Fruit fly (Drosophila melanogaster) whole organism, embryonic: ENCODE results near the gene CG17572.
A peak's percentile ranks its signal among the peaks of the same experiment; 100 is the strongest.

Experiments used
- Abd-B ChIP-seq: fragments of 200-800 bp; sonication (Bioruptor generic); optimal IDR thresholded peaks from 2 replicates; lab custom pipeline; 2018; ENCODE audit warnings: missing biosample characterization, mild to moderate bottlenecking, missing genetic modification characterization, moderate library complexity
- B-H1 ChIP-seq: fragments of 200-800 bp; sonication (Bioruptor generic); IDR thresholded peaks from 3 replicates; pipeline ENCODE4 v1.3.6; 2022; ENCODE audit warnings: missing biosample characterization, missing genetic modification characterization
- CG11456 ChIP-seq: fragments of 200-800 bp; sonication (Bioruptor generic); IDR thresholded peaks from 3 replicates; pipeline ENCODE4 v1.3.6; 2022; ENCODE audit warnings: missing biosample characterization, missing genetic modification characterization
- CG11560 ChIP-seq: fragments of 200-800 bp; sonication (Bioruptor generic); IDR thresholded peaks from 3 replicates; pipeline ENCODE4 v1.3.6; 2022; ENCODE audit warnings: missing biosample characterization, missing genetic modification characterization
- CG13624 ChIP-seq: fragments of 200-800 bp; sonication (Bioruptor generic); optimal IDR thresholded peaks from 2 replicates; lab custom pipeline; 2016; ENCODE audit warnings: missing biosample characterization, missing genetic modification characterization
- CG15269 ChIP-seq: fragments of 200-800 bp; sonication (Bioruptor generic); optimal IDR thresholded peaks from 2 replicates; lab custom pipeline; 2018; ENCODE audit warnings: missing biosample characterization, mild to moderate bottlenecking, missing genetic modification characterization, moderate library complexity
- CG1647 ChIP-seq: fragments of 200-800 bp; sonication (Bioruptor generic); optimal IDR thresholded peaks from 3 replicates; lab custom pipeline; 2016; ENCODE audit warnings: missing biosample characterization, missing genetic modification characterization
- CG17186 ChIP-seq: fragments of 200-800 bp; sonication (Bioruptor generic); optimal IDR thresholded peaks from 3 replicates; lab custom pipeline; 2017; ENCODE audit warnings: missing biosample characterization, missing genetic modification reagents, missing genetic modification characterization
- CG17361 ChIP-seq: fragments of 200-800 bp; sonication (Bioruptor generic); IDR thresholded peaks from 3 replicates; pipeline ENCODE4 v1.3.6; 2022; ENCODE audit warnings: missing biosample characterization, missing genetic modification characterization
- CG1792 ChIP-seq: fragments of 200-800 bp; sonication (Bioruptor generic); optimal IDR thresholded peaks from 2 replicates; lab custom pipeline; 2016; ENCODE audit warnings: missing biosample characterization, missing genetic modification characterization
- CG2120 ChIP-seq: fragments of 200-800 bp; sonication (Bioruptor generic); optimal IDR thresholded peaks from 3 replicates; lab custom pipeline; 2016; ENCODE audit warnings: missing biosample characterization, missing genetic modification characterization
- CG2199 ChIP-seq: fragments of 200-800 bp; sonication (Bioruptor generic); IDR thresholded peaks from 3 replicates; pipeline ENCODE4 v1.3.6; 2022; ENCODE audit warnings: missing biosample characterization, missing genetic modification characterization
- CG30431 ChIP-seq: fragments of 200-800 bp; sonication (Bioruptor generic); optimal IDR thresholded peaks from 2 replicates; lab custom pipeline; 2017; ENCODE audit warnings: missing biosample characterization, missing genetic modification characterization
- CG31441 ChIP-seq: fragments of 200-800 bp; sonication (Bioruptor generic); IDR thresholded peaks from 2 replicates; pipeline ENCODE4 v1.3.6; 2022; ENCODE audit warnings: missing biosample characterization, missing genetic modification characterization
- CG3847 ChIP-seq: fragments of 200-800 bp; sonication (Bioruptor generic); IDR thresholded peaks from 2 replicates; pipeline ENCODE4 v1.3.6; 2022; ENCODE audit warnings: missing biosample characterization, missing genetic modification characterization
- CG5245 ChIP-seq: fragments of 200-800 bp; sonication (Bioruptor generic); optimal IDR thresholded peaks from 3 replicates; lab custom pipeline; 2016; ENCODE audit warnings: missing biosample characterization, missing genetic modification characterization
- CG6175 ChIP-seq: fragments of 200-800 bp; sonication (Bioruptor generic); IDR thresholded peaks from 3 replicates; pipeline ENCODE4 v1.3.6; 2022; ENCODE audit warnings: missing biosample characterization, missing genetic modification characterization
- CG6854 ChIP-seq: fragments of 200-800 bp; sonication (Bioruptor generic); optimal IDR thresholded peaks from 3 replicates; lab custom pipeline; 2017; ENCODE audit warnings: missing biosample characterization, mild to moderate bottlenecking, missing genetic modification characterization
- CG7745 ChIP-seq: fragments of 200-800 bp; sonication (Bioruptor generic); optimal IDR thresholded peaks from 2 replicates; lab custom pipeline; 2018; ENCODE audit warnings: missing biosample characterization, mild to moderate bottlenecking, missing genetic modification characterization, moderate library complexity
- CG7963 ChIP-seq: fragments of 200-800 bp; sonication (Bioruptor generic); IDR thresholded peaks from 3 replicates; pipeline ENCODE4 v1.3.6; 2022; ENCODE audit warnings: missing biosample characterization, missing genetic modification characterization; ENCODE audit not compliant: partially characterized antibody
- D ChIP-seq, 2 experiments: fragments of 200-800 bp in 1 of 2; fragments of >200 bp in 1 of 2; sonication (Bioruptor generic) in 1 of 2; optimal IDR thresholded peaks; 2 replicates in 1 of 2; 3 replicates in 1 of 2; lab custom pipeline; 2017; ENCODE audit warnings: mild to moderate bottlenecking in 1 of 2, missing biosample characterization in 1 of 2, missing genetic modification characterization in 1 of 2, missing genetic modification reagents in 1 of 2
- Dfd ChIP-seq, 2 experiments: fragments of >200 bp; optimal IDR thresholded peaks; 2 replicates each; lab custom pipeline; 2017; ENCODE audit warnings: missing biosample characterization in 2 of 2, missing genetic modification characterization in 2 of 2
- Drgx ChIP-seq: fragments of 200-800 bp; sonication (Bioruptor generic); IDR thresholded peaks from 2 replicates; pipeline ENCODE4 v1.3.6; 2022; ENCODE audit warnings: missing biosample characterization, missing genetic modification characterization
- Hand ChIP-seq: fragments of 200-800 bp; sonication (Bioruptor generic); optimal IDR thresholded peaks from 2 replicates; lab custom pipeline; 2017; ENCODE audit warnings: mild to moderate bottlenecking, missing biosample characterization, missing genetic modification reagents, missing genetic modification characterization
- Hey ChIP-seq: fragments of 200-800 bp; sonication (Bioruptor generic); optimal IDR thresholded peaks from 3 replicates; lab custom pipeline; 2018; ENCODE audit warnings: missing biosample characterization, mild to moderate bottlenecking, missing genetic modification characterization
- Hr3 ChIP-seq: fragments of 200-800 bp; sonication (Bioruptor generic); optimal IDR thresholded peaks from 3 replicates; lab custom pipeline; 2016; ENCODE audit warnings: missing biosample characterization, missing genetic modification characterization
- Hr78 ChIP-seq, 2 experiments: fragments of 200-800 bp in 1 of 2; fragments of >200 bp in 1 of 2; sonication (Bioruptor generic) in 1 of 2; optimal IDR thresholded peaks; 2 replicates each; lab custom pipeline; 2017 to 2019; ENCODE audit warnings: missing biosample characterization in 2 of 2, missing genetic modification characterization in 2 of 2, mild to moderate bottlenecking in 1 of 2, moderate library complexity in 1 of 2
- Med ChIP-seq: fragments of 200-800 bp; sonication (Bioruptor generic); peaks from one replicate; lab custom pipeline; 2016; ENCODE audit warnings: missing biosample characterization, missing genetic modification characterization, mild to moderate bottlenecking, inconsistent platforms, moderate library complexity
- Meics ChIP-seq: fragments of 200-800 bp; sonication (Bioruptor generic); optimal IDR thresholded peaks from 2 replicates; lab custom pipeline; 2017; ENCODE audit warnings: missing biosample characterization, mild to moderate bottlenecking, missing genetic modification characterization
- Mrtf ChIP-seq: fragments of 200-800 bp; sonication (Bioruptor generic); IDR thresholded peaks from 3 replicates; pipeline ENCODE4 v1.3.6; 2022; ENCODE audit warnings: missing biosample characterization, missing genetic modification characterization
- Myb ChIP-seq: fragments of 200-800 bp; sonication (Bioruptor generic); optimal IDR thresholded peaks from 2 replicates; lab custom pipeline; 2016; ENCODE audit warnings: missing biosample characterization, missing genetic modification characterization
- NfI ChIP-seq: fragments of 200-800 bp; sonication (Bioruptor generic); optimal IDR thresholded peaks from 3 replicates; lab custom pipeline; 2018; ENCODE audit warnings: missing biosample characterization, mild to moderate bottlenecking, missing genetic modification characterization, moderate library complexity
- Sox102F ChIP-seq: fragments of 200-800 bp; sonication (Bioruptor generic); optimal IDR thresholded peaks from 2 replicates; lab custom pipeline; 2018; ENCODE audit warnings: missing biosample characterization, mild to moderate bottlenecking, missing genetic modification characterization, moderate library complexity
- Ssrp ChIP-seq: fragments of 200-800 bp; sonication (Bioruptor generic); optimal IDR thresholded peaks from 2 replicates; lab custom pipeline; 2018; ENCODE audit warnings: missing biosample characterization, mild to moderate bottlenecking, missing genetic modification characterization, moderate library complexity
- ase ChIP-seq: fragments of 200-800 bp; sonication (Bioruptor generic); IDR thresholded peaks from 3 replicates; pipeline ENCODE4 v1.3.6; 2022; ENCODE audit warnings: missing biosample characterization, missing genetic modification characterization
- bcd ChIP-seq: fragments of 200-800 bp; sonication (Bioruptor generic); optimal IDR thresholded peaks from 2 replicates; lab custom pipeline; 2017; ENCODE audit warnings: missing biosample characterization, mild to moderate bottlenecking, missing genetic modification characterization
- corto ChIP-seq: fragments of 200-800 bp; sonication (Bioruptor generic); optimal IDR thresholded peaks from 2 replicates; lab custom pipeline; 2016; ENCODE audit warnings: missing biosample characterization, mild to moderate bottlenecking, missing genetic modification characterization, moderate library complexity
- esg ChIP-seq: fragments of 200-800 bp; sonication (Bioruptor generic); conservative IDR thresholded peaks from 2 replicates; pipeline ENCODE4 v1.3.6; 2022; ENCODE audit warnings: missing biosample characterization, missing genetic modification characterization
- hth ChIP-seq: fragments of >200 bp; optimal IDR thresholded peaks from 2 replicates; lab custom pipeline; 2017; ENCODE audit warnings: inconsistent platforms
- ind ChIP-seq: fragments of 200-800 bp; sonication (Bioruptor generic); optimal IDR thresholded peaks from 3 replicates; lab custom pipeline; 2016; ENCODE audit warnings: missing biosample characterization, missing genetic modification characterization
- ken ChIP-seq: fragments of 200-800 bp; sonication (Bioruptor generic); IDR thresholded peaks from 3 replicates; pipeline ENCODE4 v1.3.6; 2022; ENCODE audit warnings: missing biosample characterization, missing genetic modification characterization
- mam ChIP-seq: fragments of 200-800 bp; sonication (Bioruptor generic); optimal IDR thresholded peaks from 3 replicates; lab custom pipeline; 2016; ENCODE audit warnings: missing biosample characterization, missing genetic modification characterization
- oc ChIP-seq: fragments of 200-800 bp; sonication (Bioruptor generic); optimal IDR thresholded peaks from 2 replicates; lab custom pipeline; 2018; ENCODE audit warnings: missing biosample characterization, mild to moderate bottlenecking, missing genetic modification characterization, moderate library complexity
- row ChIP-seq: fragments of 200-800 bp; sonication (Bioruptor generic); IDR thresholded peaks from 3 replicates; pipeline ENCODE4 v1.3.6; 2022; ENCODE audit warnings: missing biosample characterization, missing genetic modification characterization
- shn ChIP-seq: fragments of 200-800 bp; sonication (Bioruptor generic); optimal IDR thresholded peaks from 3 replicates; lab custom pipeline; 2016; ENCODE audit warnings: missing biosample characterization, missing genetic modification characterization
- sima ChIP-seq: fragments of 200-800 bp; sonication (Bioruptor generic); optimal IDR thresholded peaks from 2 replicates; lab custom pipeline; 2016; ENCODE audit warnings: missing biosample characterization, missing genetic modification characterization
- slbo ChIP-seq: fragments of 200-800 bp; sonication (Bioruptor generic); IDR thresholded peaks from 2 replicates; pipeline ENCODE4 v1.3.6; 2022; ENCODE audit warnings: missing biosample characterization, missing genetic modification characterization
- tap ChIP-seq: fragments of 200-800 bp; optimal IDR thresholded peaks from 3 replicates; lab custom pipeline; 2019; ENCODE audit warnings: missing biosample characterization, mild to moderate bottlenecking, missing genetic modification characterization, moderate library complexity
- tll ChIP-seq, 2 experiments: fragments of 200-800 bp in 1 of 2; fragments of >200 bp in 1 of 2; sonication (Bioruptor generic) in 1 of 2; optimal IDR thresholded peaks; 2 replicates each; lab custom pipeline; 2017 to 2019; ENCODE audit warnings: missing biosample characterization in 2 of 2, missing genetic modification characterization in 2 of 2, mild to moderate bottlenecking in 1 of 2, moderate library complexity in 1 of 2
- zfh1 ChIP-seq: fragments of 200-800 bp; sonication (Bioruptor generic); IDR thresholded peaks from 3 replicates; pipeline ENCODE4 v1.3.6; 2022; ENCODE audit warnings: missing biosample characterization, missing genetic modification characterization

CG17572 gene

dm6 chr2L:19069548-19070145 is 4.3 kb downstream of the CG17572 start, which contains the start of gene CG10702 (continued):
- TF ChIP-seq Hr78 (GFP tag; optimal IDR thresholded peaks at IDR 0.05; lab: Kevin White, UChicago): no peak
- no peak for TF ChIP-seq CG7963 (GFP tag; lab: Robert Waterston, UW)
- TF ChIP-seq NfI (GFP tag; lab: Kevin White, UChicago): no peak
- TF ChIP-seq CG2120 (GFP tag; lab: Kevin White, UChicago): peak; percentile 33
- TF ChIP-seq Dfd (GFP tag; optimal IDR thresholded peaks at IDR 0.05; lab: Kevin White, UChicago): no peak
- 0 out of 3 replicates have a peak, but pooled peaks have one; percentile 15 for TF ChIP-seq Mrtf (GFP tag; lab: Robert Waterston, UW)
- TF ChIP-seq Drgx: peak; percentile 33; the same call in 1 of the 2 replicates
- peak; percentile 20 for TF ChIP-seq bcd (GFP tag; lab: Kevin White, UChicago)
- TF ChIP-seq mam (GFP tag; lab: Kevin White, UChicago): peak; percentile 39
- no peak for TF ChIP-seq Hey (tag; lab: Kevin White, UChicago)
- TF ChIP-seq CG11456 (GFP tag; lab: Robert Waterston, UW): 0 out of 3 replicates have a peak, but pooled peaks have one; percentile 5
- no peak for TF ChIP-seq oc (tag; lab: Kevin White, UChicago)
- no peak for TF ChIP-seq ase (GFP tag; lab: Robert Waterston, UW)
- TF ChIP-seq CG31441: peak; percentile 33; the same call in 1 of the 2 replicates
- TF ChIP-seq Myb (GFP tag; lab: Kevin White, UChicago): no peak
- TF ChIP-seq shn (GFP tag; lab: Kevin White, UChicago): no peak
- no peak for TF ChIP-seq Hr3
- no peak for TF ChIP-seq sima (GFP tag; lab: Kevin White, UChicago)
- TF ChIP-seq hth (lab: Kevin White, UChicago): no peak
- TF ChIP-seq CG13624 (GFP tag; lab: Kevin White, UChicago): no peak
- TF ChIP-seq Meics (GFP tag; lab: Kevin White, UChicago): no peak
- 0 out of 3 replicates have a peak, but pooled peaks have one; percentile 20 for TF ChIP-seq CG2199
- TF ChIP-seq CG30431 (GFP tag; lab: Kevin White, UChicago): no peak
- peak; percentile 28 for TF ChIP-seq Ssrp (tag; lab: Kevin White, UChicago)
- TF ChIP-seq CG5245 (GFP tag; lab: Kevin White, UChicago): no peak
- TF ChIP-seq CG11560: no peak
- TF ChIP-seq CG3847: 0 out of 2 replicates have a peak, but pooled peaks have one; percentile 5
- TF ChIP-seq Hand (GFP tag; lab: Kevin White, UChicago): no peak
- TF ChIP-seq CG6854: no peak
- no peak for TF ChIP-seq CG6175 (GFP tag; lab: Robert Waterston, UW)
- no peak for TF ChIP-seq CG15269
- no peak for TF ChIP-seq CG7745 (tag; lab: Kevin White, UChicago)
- TF ChIP-seq ken (GFP tag; lab: Robert Waterston, UW): peak; percentile 55; the same call in 1 of the 3 replicates
- peak; percentile 7 for TF ChIP-seq ind (GFP tag; lab: Kevin White, UChicago)
- peak; percentile 54; the same call in 2 of the 3 replicates for TF ChIP-seq CG17361 (GFP tag; lab: Robert Waterston, UW)
- TF ChIP-seq CG1792 (GFP tag; lab: Kevin White, UChicago): peak; percentile 5
- no peak for TF ChIP-seq D (optimal IDR thresholded peaks at IDR 0.05; lab: Kevin White, UChicago)
- peak; percentile 14 for TF ChIP-seq D (GFP tag; optimal IDR thresholded peaks at IDR 0.05; lab: Kevin White, UChicago)
- no peak for TF ChIP-seq B-H1 (GFP tag; lab: Robert Waterston, UW)
- TF ChIP-seq slbo (GFP tag; lab: Robert Waterston, UW): no peak
- no peak for TF ChIP-seq tll (GFP tag; optimal IDR thresholded peaks at IDR 0.05; lab: Kevin White, UChicago)
- TF ChIP-seq tap (tag; lab: Kevin White, UChicago): no peak
- no peak for TF ChIP-seq esg (GFP tag; lab: Robert Waterston, UW)
- TF ChIP-seq corto (GFP tag; lab: Kevin White, UChicago): no peak
- TF ChIP-seq CG17186 (GFP tag; lab: Kevin White, UChicago): no peak
- TF ChIP-seq zfh1: no peak
- peak; percentile 15 for TF ChIP-seq Sox102F (GFP tag; lab: Kevin White, UChicago)
- peak; percentile 5 for TF ChIP-seq Abd-B (GFP tag; lab: Kevin White, UChicago)
- TF ChIP-seq CG1647: no peak
- TF ChIP-seq row (GFP tag; lab: Robert Waterston, UW): peak; percentile 34; the same call in 1 of the 3 replicates
- peak; percentile 70 for TF ChIP-seq Med
